Worm (Caenorhabditis elegans) whole organism, late embryonic: ENCODE measurements around the gene pdr-1.

Experiments used
- ama-1 ChIP-seq: fragments of 150-350 bp; optimal IDR thresholded peaks from 2 replicates; lab custom pipeline; 2014
- ceh-6 ChIP-seq: fragments of 200-800 bp; sonication (Bioruptor generic); optimal IDR thresholded peaks from 2 replicates; lab custom pipeline; 2018; ENCODE audit warnings: mild to moderate bottlenecking, missing genetic modification characterization, missing compliant biosample characterization
- pat-9 ChIP-seq: fragments of 200-800 bp; sonication (Bioruptor generic); optimal IDR thresholded peaks from 2 replicates; lab custom pipeline; 2018; ENCODE audit warnings: mild to moderate bottlenecking, missing genetic modification characterization, moderate library complexity, missing compliant biosample characterization
- rnt-1 ChIP-seq: sonication (generic microtip); optimal IDR thresholded peaks from 2 replicates; lab custom pipeline; 2016; ENCODE audit warnings: missing genetic modification characterization, missing compliant biosample characterization
- sox-2 ChIP-seq: fragments of 200-800 bp; sonication (Bioruptor generic); IDR thresholded peaks from 2 replicates; pipeline ENCODE4 v1.3.6; 2022; ENCODE audit warnings: missing genetic modification reagents, missing genetic modification characterization, missing compliant biosample characterization

- no peak for TF ChIP-seq ceh-6 (GFP tag; lab: Kevin White, UChicago)
- TF ChIP-seq ama-1 (lab: Kevin White, UChicago), result no peak
- TF ChIP-seq rnt-1 (tag; lab: Kevin White, UChicago), result no peak
- no peak for TF ChIP-seq sox-2
- TF ChIP-seq pat-9, result no peak
These were observed 10.3 kb upstream of the pdr-1 start for ce11 chrIII:13761022-13761421.
